Fruit fly (Drosophila melanogaster): ENCODE measurements around the gene CG31815.

DNA sequence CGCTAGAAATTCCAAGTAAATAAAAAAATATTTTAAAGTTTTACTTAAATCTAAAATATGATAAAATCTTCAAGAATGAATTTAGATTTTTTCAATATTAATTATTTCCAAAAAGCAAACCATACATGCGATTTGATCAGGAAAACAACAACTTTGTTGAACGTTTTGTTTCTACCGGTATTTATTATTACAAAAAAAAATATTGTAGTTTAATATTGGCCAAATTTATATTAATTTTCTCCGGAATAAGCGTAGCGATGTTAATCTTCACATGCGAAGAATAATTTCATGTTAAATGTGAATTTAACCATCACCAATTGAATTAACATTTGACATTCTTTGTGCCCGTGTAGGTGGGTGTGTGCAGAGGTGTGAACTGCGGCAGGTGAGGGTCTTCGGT lies 13.3 kb downstream of the CG31815 start:
- TF ChIP-seq Hr4 (GFP tag; optimal IDR thresholded peaks at IDR 0.05) (peak; percentile 10), Sox15 (GFP tag; optimal IDR thresholded peaks at IDR 0.05) (no peak), CG6792 (GFP tag; optimal IDR thresholded peaks at IDR 0.05) (no peak), OdsH (GFP tag; optimal IDR thresholded peaks at IDR 0.05) (no peak), CG9139 (GFP tag; optimal IDR thresholded peaks at IDR 0.05) (no peak), CG6808 (GFP tag; optimal IDR thresholded peaks at IDR 0.05) (no peak), dsx (GFP tag; optimal IDR thresholded peaks at IDR 0.05; ENCODE audit: poor library complexity, severe bottlenecking) (no peak), Ets21C (GFP tag; optimal IDR thresholded peaks at IDR 0.05) (no peak), net (GFP tag; optimal IDR thresholded peaks at IDR 0.05) (no peak), Sox102F (GFP tag; optimal IDR thresholded peaks at IDR 0.05) (no peak), Smox (GFP tag; optimal IDR thresholded peaks at IDR 0.05) (no peak), Blimp-1 (GFP tag; optimal IDR thresholded peaks at IDR 0.05) (no peak)
